Fruit fly (Drosophila melanogaster): ENCODE measurements around the gene CG3226.

Gene CG3226

DNA sequence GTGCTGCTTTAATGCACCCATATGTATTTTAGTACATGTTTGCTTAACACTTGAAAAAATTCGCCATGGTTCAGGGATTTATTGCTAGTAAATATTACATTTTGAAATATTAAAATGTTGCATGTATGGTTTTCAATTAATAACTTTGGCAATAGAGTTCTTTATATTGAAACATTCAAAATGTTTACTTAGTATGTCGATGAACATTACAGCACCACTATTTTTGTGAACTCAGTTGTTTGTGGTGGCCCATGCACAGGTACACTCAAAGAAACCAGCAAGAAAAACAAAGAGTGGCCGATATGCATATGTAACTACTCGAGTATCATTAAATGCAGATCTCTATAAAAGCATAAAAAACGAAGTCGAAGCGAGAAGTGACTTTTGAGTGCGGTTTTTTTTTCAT lies 48.0 kb upstream of the CG3226 start (continued):
- TF ChIP-seq amos (GFP tag; IDR thresholded peaks at IDR 0.05; ENCODE audit: partially characterized antibody) (no peak), vvl (GFP tag; IDR thresholded peaks at IDR 0.05) (peak; percentile 73), CG17328 (GFP tag; IDR thresholded peaks at IDR 0.05) (0 out of 2 replicates have a peak, but pooled peaks have one; percentile 31), NC2α (GFP tag; optimal IDR thresholded peaks at IDR 0.05) (no peak), tx (GFP tag; optimal IDR thresholded peaks at IDR 0.05) (peak; percentile 4), CG1792 (GFP tag; optimal IDR thresholded peaks at IDR 0.05) (no peak), tio (GFP tag; optimal IDR thresholded peaks at IDR 0.05) (peak; percentile 58), D (optimal IDR thresholded peaks at IDR 0.05) (no peak), D (GFP tag; optimal IDR thresholded peaks at IDR 0.05) (peak; percentile 63), ab (GFP tag; optimal IDR thresholded peaks at IDR 0.05) (no peak), CG8765 (GFP tag; IDR thresholded peaks at IDR 0.05) (no peak), grau (tag; optimal IDR thresholded peaks at IDR 0.05) (peak; percentile 65), cg (GFP tag; optimal IDR thresholded peaks at IDR 0.05) (no peak), Optix (GFP tag; IDR thresholded peaks at IDR 0.05) (peak; percentile 60; the same call in 1 of the 3 replicates), sens-2 (GFP tag; IDR thresholded peaks at IDR 0.05) (peak; percentile 39; the same call in 1 of the 2 replicates), CG4854 (GFP tag; optimal IDR thresholded peaks at IDR 0.05) (peak; percentile 11), Scr (GFP tag; IDR thresholded peaks at IDR 0.05; ENCODE audit: partially characterized antibody) (no peak), CG17912 (GFP tag; optimal IDR thresholded peaks at IDR 0.05) (peak; percentile 2), CG3281 (GFP tag; optimal IDR thresholded peaks at IDR 0.05) (peak; percentile 15), Chrac-16 (GFP tag; optimal IDR thresholded peaks at IDR 0.05) (peak; percentile 17), CG7372 (GFP tag; IDR thresholded peaks at IDR 0.05) (peak; percentile 31; the same call in 1 of the 2 replicates), az2 (GFP tag; optimal IDR thresholded peaks at IDR 0.05) (peak; percentile 68), Poxn (GFP tag; IDR thresholded peaks at IDR 0.05) (no peak), CG12236 (GFP tag; optimal IDR thresholded peaks at IDR 0.05) (peak; percentile 44), Fer3 (tag; optimal IDR thresholded peaks at IDR 0.05) (peak; percentile 40), CG17359 (tag; optimal IDR thresholded peaks at IDR 0.05) (peak; percentile 81), CG15073 (GFP tag; optimal IDR thresholded peaks at IDR 0.05) (no peak), fd96Cb (tag; optimal IDR thresholded peaks at IDR 0.05) (peak; percentile 81), YL-1 (GFP tag; optimal IDR thresholded peaks at IDR 0.05) (no peak), PHDP (tag; optimal IDR thresholded peaks at IDR 0.05) (peak; percentile 64), CG4404 (GFP tag; IDR thresholded peaks at IDR 0.05) (no peak), bsh (GFP tag; optimal IDR thresholded peaks at IDR 0.05) (peak; percentile 58 to 80), cato (GFP tag; optimal IDR thresholded peaks at IDR 0.05; ENCODE audit: borderline replicate concordance) (no peak), E2f2 (GFP tag; IDR thresholded peaks at IDR 0.05) (peak; percentile 45; the same call in 1 of the 2 replicates), nau (GFP tag; optimal IDR thresholded peaks at IDR 0.05) (peak; percentile 8), salm (tag; optimal IDR thresholded peaks at IDR 0.05) (peak; percentile 41), CG6813 (GFP tag; optimal IDR thresholded peaks at IDR 0.05) (peak; percentile 44), CG7839 (tag; optimal IDR thresholded peaks at IDR 0.05) (peak; percentile 79), CG15479 (GFP tag; optimal IDR thresholded peaks at IDR 0.05) (no peak), MTF-1 (GFP tag; optimal IDR thresholded peaks at IDR 0.05; ENCODE audit: borderline replicate concordance) (peak; percentile 29), Eip74EF (GFP tag; optimal IDR thresholded peaks at IDR 0.05) (peak in 1 of 2 experiments; percentile 64), gro (GFP tag; optimal IDR thresholded peaks at IDR 0.05) (no peak), crp (GFP tag; optimal IDR thresholded peaks at IDR 0.05) (peak in 1 of 2 experiments; percentile 19), CG15601 (tag; optimal IDR thresholded peaks at IDR 0.05) (peak; percentile 75), CG32772 (GFP tag; IDR thresholded peaks at IDR 0.05) (peak; percentile 65), z (GFP tag; IDR thresholded peaks at IDR 0.05) (no peak), CG2129 (GFP tag; IDR thresholded peaks at IDR 0.05; ENCODE audit: partially characterized antibody) (no peak), Ada2b (GFP tag; IDR thresholded peaks at IDR 0.05) (no peak), CG15514 (GFP tag; optimal IDR thresholded peaks at IDR 0.05) (peak; percentile 17), fd102C (GFP tag; optimal IDR thresholded peaks at IDR 0.05) (no peak)

All from whole organism, embryonic.